Fruit fly (Drosophila melanogaster): Measurements from ENCODE around the gene Der-1.

Der-1 gene

dm6 chr2L:1970312-1970929 lies 3.3 kb upstream of the Der-1 start, which contains the start of gene erm (continued):
- TF ChIP-seq Hey (tag; optimal IDR thresholded peaks at IDR 0.05) (no peak), C15 (GFP tag; IDR thresholded peaks at IDR 0.05) (no peak), sisA (GFP tag; IDR thresholded peaks at IDR 0.05) (no peak), corto (GFP tag; optimal IDR thresholded peaks at IDR 0.05) (no peak), Blimp-1 (GFP tag; optimal IDR thresholded peaks at IDR 0.05) (no peak), tin (GFP tag; optimal IDR thresholded peaks at IDR 0.05) (no peak), CG12942 (GFP tag; optimal IDR thresholded peaks at IDR 0.05) (no peak), CG12659 (GFP tag; optimal IDR thresholded peaks at IDR 0.05) (no peak), tgo (GFP tag; IDR thresholded peaks at IDR 0.05) (no peak), gcm (GFP tag; optimal IDR thresholded peaks at IDR 0.05) (peak; percentile 43), dpn (GFP tag; optimal IDR thresholded peaks at IDR 0.05) (no peak), nau (GFP tag; optimal IDR thresholded peaks at IDR 0.05) (no peak), Awh (GFP tag; IDR thresholded peaks at IDR 0.05) (no peak), CG8359 (GFP tag; optimal IDR thresholded peaks at IDR 0.05; ENCODE audit: borderline replicate concordance) (no peak), CG16815 (GFP tag; optimal IDR thresholded peaks at IDR 0.05) (no peak), br (optimal IDR thresholded peaks at IDR 0.05) (no peak), zfh2 (GFP tag; optimal IDR thresholded peaks at IDR 0.05) (no peak), zen (tag; optimal IDR thresholded peaks at IDR 0.05) (peak; percentile 57), Vsx1 (GFP tag; optimal IDR thresholded peaks at IDR 0.05) (peak; percentile 61), Aef1 (GFP tag; IDR thresholded peaks at IDR 0.05) (peak; percentile 75), sd (tag; optimal IDR thresholded peaks at IDR 0.05) (no peak), fru (optimal IDR thresholded peaks at IDR 0.05) (no peak), CG12155 (GFP tag; optimal IDR thresholded peaks at IDR 0.05) (no peak), CG13894 (tag; optimal IDR thresholded peaks at IDR 0.05) (no peak), CG7963 (GFP tag; IDR thresholded peaks at IDR 0.05; ENCODE audit: partially characterized antibody) (no peak), NC2α (GFP tag; optimal IDR thresholded peaks at IDR 0.05) (no peak), CG1233 (GFP tag; optimal IDR thresholded peaks at IDR 0.05) (no peak), CG15479 (GFP tag; optimal IDR thresholded peaks at IDR 0.05) (no peak), org-1 (GFP tag; optimal IDR thresholded peaks at IDR 0.05) (no peak), kay (GFP tag; optimal IDR thresholded peaks at IDR 0.05) (no peak), grau (tag; optimal IDR thresholded peaks at IDR 0.05) (no peak), CG4820 (GFP tag; optimal IDR thresholded peaks at IDR 0.05) (no peak), dysf (GFP tag; IDR thresholded peaks at IDR 0.05) (no peak), so (GFP tag; IDR thresholded peaks at IDR 0.05) (no peak), gfzf (GFP tag; optimal IDR thresholded peaks at IDR 0.05) (no peak), CG1603 (tag; optimal IDR thresholded peaks at IDR 0.05) (no peak), sr (GFP tag; IDR thresholded peaks at IDR 0.05) (peak; percentile 60; the same call in 2 of the 3 replicates), CG11093 (GFP tag; IDR thresholded peaks at IDR 0.05) (no peak), CG14014 (GFP tag; IDR thresholded peaks at IDR 0.05) (no peak), Mes4 (GFP tag; optimal IDR thresholded peaks at IDR 0.05) (no peak), Ptx1 (GFP tag; IDR thresholded peaks at IDR 0.05) (no peak), danr (GFP tag; IDR thresholded peaks at IDR 0.05) (no peak), repo (GFP tag; optimal IDR thresholded peaks at IDR 0.05) (no peak), CG10366 (GFP tag; IDR thresholded peaks at IDR 0.05) (no peak), CG15269 (tag; optimal IDR thresholded peaks at IDR 0.05) (no peak), insv (GFP tag; optimal IDR thresholded peaks at IDR 0.05) (peak in 1 of 2 experiments; percentile 85), crol (GFP tag; IDR thresholded peaks at IDR 0.05) (peak; percentile 91), CG7839 (tag; optimal IDR thresholded peaks at IDR 0.05) (no peak), Six4 (GFP tag; optimal IDR thresholded peaks at IDR 0.05) (no peak), dm (GFP tag; optimal IDR thresholded peaks at IDR 0.05) (no peak), z (GFP tag; IDR thresholded peaks at IDR 0.05) (peak; percentile 67; the same call in 1 of the 3 replicates), fu2 (GFP tag; optimal IDR thresholded peaks at IDR 0.05) (no peak)

Measured in whole organism, embryonic.